Worm (Caenorhabditis elegans) whole organism, L1 larva: ENCODE results near the gene C16C8.7.
"Not testable (repeated sequence)": the region's sequence is repeated elsewhere in the genome, so short reads cannot be mapped to it uniquely, and the experiment has no call there.

ENCODE experiments used
- aha-1 ChIP-seq: fragments of 150-350 bp; optimal IDR thresholded peaks from 2 replicates; lab custom pipeline; 2014; ENCODE audit warnings: missing biosample characterization, missing genetic modification characterization
- blmp-1 ChIP-seq: fragments of 150-350 bp; optimal IDR thresholded peaks from 2 replicates; lab custom pipeline; 2014; ENCODE audit warnings: missing biosample characterization, missing genetic modification characterization
- ceh-8 ChIP-seq: fragments of 200-800 bp; sonication (Bioruptor generic); optimal IDR thresholded peaks from 2 replicates; lab custom pipeline; 2018; ENCODE audit warnings: mild to moderate bottlenecking, missing genetic modification characterization, moderate library complexity, missing compliant biosample characterization
- ceh-82 ChIP-seq, 3 experiments: fragments of 150-350 bp in 1 of 3; sonication (generic microtip) in 2 of 3; optimal IDR thresholded peaks; 2 replicates each; lab custom pipeline; 2014 to 2017; ENCODE audit warnings: missing biosample characterization in 3 of 3, missing genetic modification characterization in 3 of 3
- dpl-1 ChIP-seq, 3 experiments: fragments of 150-350 bp in 2 of 3; sonication (generic microtip) in 1 of 3; optimal IDR thresholded peaks; 2 replicates each; lab custom pipeline; 2014 to 2017; ENCODE audit warnings: missing biosample characterization in 3 of 3, missing genetic modification characterization in 3 of 3, missing genetic modification reagents in 3 of 3
- dsc-1 ChIP-seq: sonication (generic microtip); optimal IDR thresholded peaks from 2 replicates; lab custom pipeline; 2016; ENCODE audit warnings: mild to moderate bottlenecking, missing genetic modification characterization, missing compliant biosample characterization
- efl-1 ChIP-seq, 4 experiments: fragments of 150-350 bp; optimal IDR thresholded peaks in 3 of 4; peaks in 1 of 4; 1 replicate in 1 of 4; 2 replicates in 3 of 4; lab custom pipeline; 2014; ENCODE audit warnings: missing biosample characterization in 2 of 4, missing genetic modification characterization in 2 of 4, missing genetic modification reagents in 2 of 4
- elt-2 ChIP-seq: sonication (generic microtip); optimal IDR thresholded peaks from 2 replicates; lab custom pipeline; 2016; ENCODE audit warnings: missing genetic modification characterization, mild to moderate bottlenecking, inconsistent platforms, missing compliant biosample characterization, missing genetic modification reagents
- fkh-10 ChIP-seq: sonication (generic microtip); optimal IDR thresholded peaks from 2 replicates; lab custom pipeline; 2017; ENCODE audit warnings: missing biosample characterization, missing genetic modification reagents, missing genetic modification characterization
- fkh-4 ChIP-seq: sonication (generic microtip); optimal IDR thresholded peaks from 2 replicates; lab custom pipeline; 2016; ENCODE audit warnings: missing compliant biosample characterization, missing genetic modification characterization, borderline replicate concordance
- fkh-8 ChIP-seq: sonication (generic microtip); optimal IDR thresholded peaks from 2 replicates; lab custom pipeline; 2016; ENCODE audit warnings: mild to moderate bottlenecking, missing genetic modification characterization, missing compliant biosample characterization
- fos-1 ChIP-seq: fragments of 150-350 bp; optimal IDR thresholded peaks from 2 replicates; lab custom pipeline; 2014; ENCODE audit warnings: missing biosample characterization, missing genetic modification characterization
- hpl-2 ChIP-seq: fragments of 150-350 bp; optimal IDR thresholded peaks from 2 replicates; lab custom pipeline; 2014; ENCODE audit warnings: missing biosample characterization, missing genetic modification reagents, missing genetic modification characterization
- isw-1 ChIP-seq: fragments of 200-800 bp; sonication (Bioruptor generic); IDR thresholded peaks from 2 replicates; pipeline ENCODE4 v1.3.6; 2022; ENCODE audit warnings: missing genetic modification characterization, missing compliant biosample characterization
- lin-15B ChIP-seq: fragments of 150-350 bp; sonication (generic microtip); optimal IDR thresholded peaks from 3 replicates; lab custom pipeline; 2014; ENCODE audit warnings: missing biosample characterization, missing genetic modification characterization
- lin-35 ChIP-seq, 2 experiments: fragments of 150-350 bp; optimal IDR thresholded peaks; 2 replicates each; lab custom pipeline; 2014; ENCODE audit warnings: missing biosample characterization in 2 of 2, missing genetic modification characterization in 2 of 2, missing genetic modification reagents in 2 of 2
- lin-39 ChIP-seq: fragments of 150-350 bp; optimal IDR thresholded peaks from 2 replicates; lab custom pipeline; 2014; ENCODE audit warnings: missing biosample characterization, missing genetic modification reagents, missing genetic modification characterization
- mab-9 ChIP-seq: fragments of 200-800 bp; sonication (Bioruptor generic); IDR thresholded peaks from 2 replicates; pipeline ENCODE4 v1.3.6; 2022; ENCODE audit warnings: missing genetic modification reagents, missing genetic modification characterization, missing compliant biosample characterization
- mef-2 ChIP-seq: fragments of 150-350 bp; optimal IDR thresholded peaks from 2 replicates; lab custom pipeline; 2014; ENCODE audit warnings: missing biosample characterization, missing genetic modification characterization
- nhr-11 ChIP-seq: fragments of 150-350 bp; optimal IDR thresholded peaks from 2 replicates; lab custom pipeline; 2014; ENCODE audit warnings: missing biosample characterization, missing genetic modification characterization
- nhr-12 ChIP-seq: sonication (generic microtip); optimal IDR thresholded peaks from 2 replicates; lab custom pipeline; 2017; ENCODE audit warnings: missing biosample characterization, missing genetic modification characterization
- nhr-19 ChIP-seq: fragments of 200-800 bp; sonication (Bioruptor generic); conservative IDR thresholded peaks from 2 replicates; pipeline ENCODE4 v1.3.6; 2022; ENCODE audit warnings: missing genetic modification characterization, missing compliant biosample characterization
- nhr-237 ChIP-seq: fragments of 150-350 bp; optimal IDR thresholded peaks from 2 replicates; lab custom pipeline; 2014; ENCODE audit warnings: missing biosample characterization, missing genetic modification characterization
- nhr-28 ChIP-seq: fragments of 150-350 bp; optimal IDR thresholded peaks from 2 replicates; lab custom pipeline; 2014; ENCODE audit warnings: missing biosample characterization, missing genetic modification characterization
- nhr-71 ChIP-seq: sonication (generic microtip); optimal IDR thresholded peaks from 2 replicates; lab custom pipeline; 2016; ENCODE audit warnings: mild to moderate bottlenecking, missing genetic modification characterization, moderate library complexity, missing compliant biosample characterization
- nhr-77 ChIP-seq: fragments of 150-350 bp; optimal IDR thresholded peaks from 2 replicates; lab custom pipeline; 2014; ENCODE audit warnings: missing biosample characterization, missing genetic modification characterization
- nhr-84 ChIP-seq: sonication (generic microtip); optimal IDR thresholded peaks from 2 replicates; lab custom pipeline; 2017; ENCODE audit warnings: missing biosample characterization, missing genetic modification characterization
- nhr-90 ChIP-seq: sonication (generic microtip); optimal IDR thresholded peaks from 2 replicates; lab custom pipeline; 2016; ENCODE audit warnings: mild to moderate bottlenecking, missing genetic modification characterization, missing compliant biosample characterization; ENCODE audit not compliant: poor library complexity
- pag-3 ChIP-seq: sonication (generic microtip); optimal IDR thresholded peaks from 2 replicates; lab custom pipeline; 2017; ENCODE audit warnings: missing genetic modification characterization, mild to moderate bottlenecking, missing compliant biosample characterization, antibody characterized with exemption, borderline replicate concordance; ENCODE audit not compliant: insufficient read depth
- pax-3 ChIP-seq: fragments of 200-800 bp; sonication (Bioruptor generic); optimal IDR thresholded peaks from 2 replicates; lab custom pipeline; 2018; ENCODE audit warnings: mild to moderate bottlenecking, missing genetic modification characterization, moderate library complexity, missing compliant biosample characterization
- skn-1 ChIP-seq: fragments of 150-350 bp; optimal IDR thresholded peaks from 2 replicates; lab custom pipeline; 2014; ENCODE audit warnings: missing biosample characterization, missing genetic modification characterization
- sox-4 ChIP-seq: sonication (generic microtip); optimal IDR thresholded peaks from 2 replicates; lab custom pipeline; 2016; ENCODE audit warnings: missing genetic modification characterization, missing compliant biosample characterization
- sup-37 ChIP-seq: fragments of 200-800 bp; sonication (Bioruptor generic); optimal IDR thresholded peaks from 2 replicates; lab custom pipeline; 2018; ENCODE audit warnings: mild to moderate bottlenecking, missing genetic modification characterization, missing compliant biosample characterization
- swsn-7 ChIP-seq: sonication (generic microtip); optimal IDR thresholded peaks from 2 replicates; lab custom pipeline; 2016; ENCODE audit warnings: missing genetic modification characterization, missing compliant biosample characterization
- unc-62 ChIP-seq: fragments of 150-350 bp; optimal IDR thresholded peaks from 2 replicates; lab custom pipeline; 2014; ENCODE audit warnings: missing biosample characterization, missing genetic modification reagents, missing genetic modification characterization
- unc-86 ChIP-seq: sonication (generic microtip); optimal IDR thresholded peaks from 2 replicates; lab custom pipeline; 2016; ENCODE audit warnings: missing genetic modification characterization, missing compliant biosample characterization
- vab-15 ChIP-seq: sonication (generic microtip); optimal IDR thresholded peaks from 2 replicates; lab custom pipeline; 2017; ENCODE audit warnings: missing genotype, mild to moderate bottlenecking, missing genetic modification characterization, missing compliant biosample characterization
- xbp-1 ChIP-seq: sonication (generic microtip); optimal IDR thresholded peaks from 2 replicates; lab custom pipeline; 2016; ENCODE audit warnings: missing genetic modification characterization, missing compliant biosample characterization
- ztf-4 ChIP-seq: fragments of 150-350 bp; optimal IDR thresholded peaks from 2 replicates; lab custom pipeline; 2014; ENCODE audit warnings: missing biosample characterization, missing genetic modification characterization

C16C8.7 gene

ce11 chrII:3472316-3472715 is 12.4 kb upstream of the C16C8.7 start, which contains the start of gene Y49F6B.12:
Y49F6B.12 (minus strand) TSS chrII:3472416.
- TF ChIP-seq isw-1 (GFP tag; lab: Robert Waterston, UW) (no peak), ceh-8 (GFP tag; lab: Kevin White, UChicago) (no peak), pag-3 (tag; lab: Kevin White, UChicago) (no peak), nhr-12 (tag; lab: Kevin White, UChicago) (no peak), unc-62 (no peak), nhr-11 (tag; lab: Kevin White, UChicago) (no peak), fkh-10 (GFP tag; lab: Kevin White, UChicago) (no peak), elt-2 (tag; lab: Kevin White, UChicago) (no peak), hpl-2 (GFP tag; lab: Kevin White, UChicago) (no peak), dsc-1 (no peak), blmp-1 (no peak), efl-1 (optimal IDR thresholded peaks at IDR 0.05; lab: Kevin White, UChicago) (no peak), efl-1 (GFP tag; optimal IDR thresholded peaks at IDR 0.05 in 1 of 2; lab: Kevin White, UChicago) (no peak), mab-9 (GFP tag; lab: Robert Waterston, UW) (no peak), fkh-8 (tag; lab: Kevin White, UChicago) (no peak), nhr-237 (tag; lab: Kevin White, UChicago) (no peak), nhr-84 (tag; lab: Kevin White, UChicago) (no peak), aha-1 (tag; lab: Kevin White, UChicago) (no peak)

- TF ChIP-seq elt-2 (tag; lab: Kevin White, UChicago) (no peak), efl-1 (optimal IDR thresholded peaks at IDR 0.05; lab: Kevin White, UChicago) (no peak), efl-1 (GFP tag; optimal IDR thresholded peaks at IDR 0.05 in 1 of 2; lab: Kevin White, UChicago) (peak in 1 of 2 experiments; percentile 47), nhr-19 (GFP tag; lab: Robert Waterston, UW) (no peak)
These were observed 11.7 kb upstream of the C16C8.7 start, which contains the start of gene Y49F6B.13 for ce11 chrII:3471603-3472002. Y49F6B.13 (minus strand) TSS chrII:3471703.

ce11 chrII:3470549-3470948 is 10.6 kb upstream of the C16C8.7 start, which contains the start of gene Y49F6B.20:
Y49F6B.20 (minus strand) TSS chrII:3470649.
- no peak for TF ChIP-seq xbp-1 (tag; lab: Kevin White, UChicago)
- TF ChIP-seq nhr-90 (tag; lab: Kevin White, UChicago): no peak
- TF ChIP-seq sup-37 (GFP tag; lab: Kevin White, UChicago): no peak
- TF ChIP-seq lin-39: no peak
- no peak for TF ChIP-seq nhr-71 (tag; lab: Kevin White, UChicago)
- TF ChIP-seq unc-86: no peak
- no peak for TF ChIP-seq fos-1 (tag; lab: Kevin White, UChicago)
- no peak for TF ChIP-seq blmp-1
- no peak for TF ChIP-seq nhr-19 (GFP tag; lab: Robert Waterston, UW)
- no peak for TF ChIP-seq ztf-4 (tag; lab: Kevin White, UChicago)

DNA sequence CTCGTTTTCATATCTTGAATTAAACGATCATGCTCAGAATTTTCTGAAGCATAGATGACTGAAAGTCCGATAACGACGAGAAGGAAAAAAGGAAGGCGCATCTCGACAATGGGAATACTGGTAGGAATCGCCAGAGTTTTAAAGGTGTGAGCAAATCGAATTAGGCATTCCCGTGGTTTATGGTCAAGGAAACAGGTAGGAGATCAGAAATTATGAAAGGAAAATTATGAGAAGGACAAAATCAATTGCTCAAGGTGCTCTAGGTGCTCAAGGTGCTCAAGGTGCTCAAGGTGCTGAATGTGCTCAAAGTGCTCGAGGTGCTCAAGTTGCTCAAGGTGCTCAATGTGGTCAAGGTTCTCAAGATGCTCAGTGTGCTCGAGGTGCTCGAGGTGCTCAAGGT is 4.6 kb upstream of the C16C8.7 start, which contains the start of gene C16C8.10:
TSS of gene C16C8.10 (minus strand) at position 101 of the 400 bp plus-strand sequence.
- TF ChIP-seq dpl-1 (GFP tag; optimal IDR thresholded peaks at IDR 0.05; lab: Kevin White, UChicago); fkh-4 (tag; lab: Kevin White, UChicago); sox-4 (tag; lab: Kevin White, UChicago): not testable (repeated sequence)

- TF ChIP-seq nhr-28 (tag; lab: Kevin White, UChicago) (no peak), ceh-82 (tag; optimal IDR thresholded peaks at IDR 0.05; lab: Kevin White, UChicago) (no peak), lin-15B (tag; lab: Kevin White, UChicago) (no peak), pax-3 (no peak), nhr-77 (tag; lab: Kevin White, UChicago) (no peak), pag-3 (tag; lab: Kevin White, UChicago) (no peak), vab-15 (no peak), sox-4 (tag; lab: Kevin White, UChicago) (no peak), nhr-237 (tag; lab: Kevin White, UChicago) (no peak), lin-35 (GFP tag; optimal IDR thresholded peaks at IDR 0.05; lab: Kevin White, UChicago) (no peak), mef-2 (tag; lab: Kevin White, UChicago) (no peak), fkh-8 (tag; lab: Kevin White, UChicago) (no peak), swsn-7 (tag; lab: Kevin White, UChicago) (no peak), skn-1 (tag; lab: Kevin White, UChicago) (no peak), nhr-11 (tag; lab: Kevin White, UChicago) (no peak), ztf-4 (tag; lab: Kevin White, UChicago) (no peak)
These were observed 3.1 kb upstream of the C16C8.7 start, which contains the start of gene C16C8.9 for ce11 chrII:3463097-3463496. C16C8.9 (minus strand) TSS chrII:3463197.
